Worm (Caenorhabditis elegans) whole organism, young adult: ENCODE results near the gene gcy-8.

ENCODE experiments used
- pha-4 ChIP-seq: fragments of 150-350 bp; sonication (generic microtip); optimal IDR thresholded peaks from 2 replicates; lab custom pipeline; 2014; ENCODE audit warnings: missing biosample characterization, missing genetic modification reagents, missing genetic modification characterization
- zfh-2 ChIP-seq: fragments of 200-800 bp; sonication (Bioruptor generic); conservative IDR thresholded peaks from 2 replicates; pipeline ENCODE4 v1.3.6; 2022; ENCODE audit warnings: missing genetic modification reagents, missing genetic modification characterization, missing compliant biosample characterization

- TF ChIP-seq pha-4 (tag; lab: Kevin White, UChicago) (no peak), zfh-2 (GFP tag; lab: Robert Waterston, UW) (no peak)
These were observed 26.1 kb downstream of the gcy-8 start for ce11 chrIV:7954006-7954405.
